Worm (Caenorhabditis elegans): Measurements from ENCODE around the gene srt-49.

DNA sequence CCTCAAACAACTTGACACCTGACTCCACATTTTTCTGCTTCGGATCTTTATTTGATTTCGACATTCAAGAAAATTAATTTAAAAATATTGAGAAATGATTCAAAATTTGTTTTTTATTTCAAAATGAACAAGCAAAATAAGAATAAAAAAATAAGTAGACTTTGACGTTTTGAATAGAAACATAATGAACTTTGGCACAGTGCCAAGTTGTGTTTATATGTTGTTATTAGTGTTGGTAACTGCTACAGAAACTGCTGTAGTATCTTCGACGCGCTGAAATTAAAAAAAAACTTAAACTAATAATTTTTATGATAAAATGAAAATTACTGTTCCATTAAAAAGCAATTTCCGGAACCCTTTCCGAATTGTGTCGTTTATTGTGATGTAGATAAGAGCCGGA is 32.5 kb downstream of the srt-49 start, which contains the start of gene Y41E3.18:
- no peak for TF ChIP-seq unc-62 (GFP tag; optimal IDR thresholded peaks at IDR 0.05)
- no peak for TF ChIP-seq ces-1 (GFP tag; optimal IDR thresholded peaks at IDR 0.05)
- TF ChIP-seq ztf-11 (tag; optimal IDR thresholded peaks at IDR 0.05) = no peak
- TF ChIP-seq mls-2 (tag; optimal IDR thresholded peaks at IDR 0.05) = no peak
